Worm (Caenorhabditis elegans) whole organism, L4 larva: ENCODE measurements around the gene B0410.3.
A peak's percentile ranks its signal among the peaks of the same experiment; 100 is the strongest.

ENCODE experiments used
- F10B5.3 ChIP-seq: sonication (generic microtip); optimal IDR thresholded peaks from 2 replicates; lab custom pipeline; 2016; ENCODE audit warnings: mild to moderate bottlenecking, missing genetic modification characterization, missing compliant biosample characterization
- F49E8.2 ChIP-seq: sonication (generic microtip); optimal IDR thresholded peaks from 2 replicates; lab custom pipeline; 2016; ENCODE audit warnings: missing compliant biosample characterization, mild to moderate bottlenecking, missing genetic modification characterization, borderline replicate concordance
- T20F7.1 ChIP-seq: fragments of 200-800 bp; sonication (Bioruptor generic); optimal IDR thresholded peaks from 2 replicates; lab custom pipeline; 2018; ENCODE audit warnings: mild to moderate bottlenecking, missing genetic modification characterization, missing compliant biosample characterization
- T26A8.4 ChIP-seq: fragments of 200-800 bp; sonication (Bioruptor generic); IDR thresholded peaks from 2 replicates; pipeline ENCODE4 v1.3.6; 2022; ENCODE audit warnings: missing genetic modification characterization, missing compliant biosample characterization
- Y48G9A.11 ChIP-seq: fragments of 200-800 bp; sonication (Bioruptor generic); IDR thresholded peaks from 2 replicates; pipeline ENCODE4 v1.3.6; 2022; ENCODE audit warnings: missing genetic modification reagents, missing genetic modification characterization, missing compliant biosample characterization
- Y75B8A.6 ChIP-seq: fragments of 200-800 bp; sonication (Bioruptor generic); IDR thresholded peaks from 2 replicates; pipeline ENCODE4 v1.3.6; 2022; ENCODE audit warnings: missing genetic modification reagents, missing genetic modification characterization, missing compliant biosample characterization
- ZK546.5 ChIP-seq, 2 experiments: sonication (generic microtip); optimal IDR thresholded peaks; 2 replicates each; lab custom pipeline; 2017; ENCODE audit warnings: missing biosample characterization in 2 of 2, missing genetic modification characterization in 2 of 2
- aly-2 ChIP-seq: sonication (generic microtip); optimal IDR thresholded peaks from 2 replicates; lab custom pipeline; 2018; ENCODE audit warnings: missing biosample characterization, missing genetic modification characterization
- attf-4 ChIP-seq: sonication (generic microtip); optimal IDR thresholded peaks from 3 replicates; lab custom pipeline; 2017; ENCODE audit warnings: missing biosample characterization, missing genetic modification characterization
- ceh-20 ChIP-seq: fragments of 200-800 bp; sonication (Bioruptor generic); IDR thresholded peaks from 2 replicates; pipeline ENCODE4 v1.3.6; 2022; ENCODE audit warnings: missing genetic modification reagents, missing genetic modification characterization, missing compliant biosample characterization
- ceh-28 ChIP-seq: fragments of 150-350 bp; optimal IDR thresholded peaks from 2 replicates; lab custom pipeline; 2014; ENCODE audit warnings: missing biosample characterization, missing genetic modification reagents, missing genetic modification characterization
- ceh-32 ChIP-seq: sonication (generic microtip); optimal IDR thresholded peaks from 2 replicates; lab custom pipeline; 2016; ENCODE audit warnings: mild to moderate bottlenecking, missing genetic modification characterization, missing compliant biosample characterization; ENCODE audit not compliant: poor library complexity
- ceh-62 ChIP-seq: sonication (generic microtip); optimal IDR thresholded peaks from 2 replicates; lab custom pipeline; 2017; ENCODE audit warnings: missing biosample characterization, missing genetic modification characterization
- ctbp-1 ChIP-seq: fragments of 200-800 bp; sonication (Bioruptor generic); IDR thresholded peaks from 2 replicates; pipeline ENCODE4 v1.3.6; 2022; ENCODE audit warnings: missing genetic modification reagents, missing genetic modification characterization, missing compliant biosample characterization
- daf-12 ChIP-seq: fragments of 150-350 bp; optimal IDR thresholded peaks from 2 replicates; lab custom pipeline; 2014; ENCODE audit warnings: missing biosample characterization, missing genetic modification reagents, missing genetic modification characterization
- daf-19 ChIP-seq: fragments of 200-800 bp; sonication (Bioruptor generic); conservative IDR thresholded peaks from 2 replicates; pipeline ENCODE4 v1.3.6; 2022; ENCODE audit warnings: missing genetic modification characterization, missing compliant biosample characterization
- daf-8 ChIP-seq: fragments of 200-800 bp; sonication (Bioruptor generic); IDR thresholded peaks from 2 replicates; pipeline ENCODE4 v1.3.6; 2022; ENCODE audit warnings: missing genetic modification characterization, missing compliant biosample characterization
- dmd-6 ChIP-seq: fragments of 200-800 bp; sonication (Bioruptor generic); IDR thresholded peaks from 2 replicates; pipeline ENCODE4 v1.3.6; 2022; ENCODE audit warnings: missing genetic modification reagents, missing genetic modification characterization, missing compliant biosample characterization
- dmd-8 ChIP-seq: fragments of 200-800 bp; sonication (Bioruptor generic); IDR thresholded peaks from 2 replicates; pipeline ENCODE4 v1.3.6; 2022; ENCODE audit warnings: missing genetic modification characterization, missing compliant biosample characterization
- dmd-9 ChIP-seq: fragments of 200-800 bp; sonication (Bioruptor generic); IDR thresholded peaks from 2 replicates; pipeline ENCODE4 v1.3.6; 2022; ENCODE audit warnings: missing genetic modification reagents, missing genetic modification characterization, missing compliant biosample characterization
- dpl-1 ChIP-seq: fragments of 150-350 bp; optimal IDR thresholded peaks from 2 replicates; lab custom pipeline; 2014; ENCODE audit warnings: missing biosample characterization, missing genetic modification reagents, missing genetic modification characterization
- duxl-1 ChIP-seq: sonication (generic microtip); optimal IDR thresholded peaks from 2 replicates; lab custom pipeline; 2016; ENCODE audit warnings: mild to moderate bottlenecking, missing genetic modification characterization, moderate library complexity, missing compliant biosample characterization; ENCODE audit not compliant: poor library complexity
- egl-27 ChIP-seq: sonication (generic microtip); optimal IDR thresholded peaks from 3 replicates; lab custom pipeline; 2017; ENCODE audit warnings: missing biosample characterization, missing genetic modification reagents, missing genetic modification characterization
- egl-43 ChIP-seq: fragments of 200-800 bp; sonication (Bioruptor generic); IDR thresholded peaks from 2 replicates; pipeline ENCODE4 v1.3.6; 2022; ENCODE audit warnings: missing genetic modification reagents, missing genetic modification characterization, missing compliant biosample characterization
- hlh-11 ChIP-seq: fragments of 200-800 bp; sonication (Bioruptor generic); optimal IDR thresholded peaks from 2 replicates; lab custom pipeline; 2018; ENCODE audit warnings: mild to moderate bottlenecking, missing genetic modification characterization, missing compliant biosample characterization
- hmg-1.1 ChIP-seq: fragments of 200-800 bp; sonication (Bioruptor generic); IDR thresholded peaks from 2 replicates; pipeline ENCODE4 v1.3.6; 2022; ENCODE audit warnings: missing genetic modification reagents, missing genetic modification characterization, missing compliant biosample characterization
- lin-1 ChIP-seq: fragments of 200-800 bp; sonication (Bioruptor generic); IDR thresholded peaks from 2 replicates; pipeline ENCODE4 v1.3.6; 2022; ENCODE audit warnings: missing genetic modification reagents, missing genetic modification characterization, missing compliant biosample characterization
- lin-13 ChIP-seq: fragments of 150-350 bp; optimal IDR thresholded peaks from 2 replicates; lab custom pipeline; 2014; ENCODE audit warnings: missing biosample characterization, missing genetic modification reagents, missing genetic modification characterization
- lin-29 ChIP-seq: fragments of 200-800 bp; sonication (Bioruptor generic); IDR thresholded peaks from 2 replicates; pipeline ENCODE4 v1.3.6; 2022; ENCODE audit warnings: missing genetic modification reagents, missing genetic modification characterization, missing compliant biosample characterization
- lsy-2 ChIP-seq, 2 experiments: fragments of 150-350 bp in 1 of 2; sonication (generic microtip) in 1 of 2; optimal IDR thresholded peaks; 2 replicates each; lab custom pipeline; 2014 to 2017; ENCODE audit warnings: missing biosample characterization in 2 of 2, missing genetic modification characterization in 2 of 2
- mdl-1 ChIP-seq, 2 experiments: fragments of 150-350 bp in 1 of 2; sonication (generic microtip) in 1 of 2; optimal IDR thresholded peaks; 2 replicates each; lab custom pipeline; 2014 to 2017; ENCODE audit warnings: missing biosample characterization in 2 of 2, missing genetic modification characterization in 2 of 2
- mep-1 ChIP-seq: fragments of 150-350 bp; sonication (generic microtip); optimal IDR thresholded peaks from 3 replicates; lab custom pipeline; 2014; ENCODE audit warnings: missing biosample characterization, missing genetic modification characterization
- mxl-2 ChIP-seq: fragments of 200-800 bp; sonication (Bioruptor generic); conservative IDR thresholded peaks from 2 replicates; pipeline ENCODE4 v1.3.6; 2022; ENCODE audit warnings: missing genetic modification reagents, missing genetic modification characterization, missing compliant biosample characterization
- mxl-3 ChIP-seq: fragments of 200-800 bp; sonication (Bioruptor generic); optimal IDR thresholded peaks from 2 replicates; lab custom pipeline; 2018; ENCODE audit warnings: mild to moderate bottlenecking, missing genetic modification characterization, missing compliant biosample characterization
- nhr-10 ChIP-seq: fragments of 150-350 bp; optimal IDR thresholded peaks from 2 replicates; lab custom pipeline; 2014; ENCODE audit warnings: missing biosample characterization, missing genetic modification characterization
- nhr-102 ChIP-seq: sonication (generic microtip); optimal IDR thresholded peaks from 2 replicates; lab custom pipeline; 2016; ENCODE audit warnings: mild to moderate bottlenecking, missing genetic modification characterization, moderate library complexity, missing compliant biosample characterization
- nhr-111 ChIP-seq: fragments of 200-800 bp; sonication (Bioruptor generic); optimal IDR thresholded peaks from 2 replicates; lab custom pipeline; 2018; ENCODE audit warnings: mild to moderate bottlenecking, missing genetic modification characterization, missing compliant biosample characterization
- nhr-237 ChIP-seq: sonication (generic microtip); optimal IDR thresholded peaks from 2 replicates; lab custom pipeline; 2017; ENCODE audit warnings: missing biosample characterization, missing genetic modification characterization
- nhr-41 ChIP-seq: fragments of 200-800 bp; sonication (Bioruptor generic); IDR thresholded peaks from 2 replicates; pipeline ENCODE4 v1.3.6; 2022; ENCODE audit warnings: missing genetic modification reagents, missing genetic modification characterization, missing compliant biosample characterization
- nhr-6 ChIP-seq: fragments of 150-350 bp; optimal IDR thresholded peaks from 2 replicates; lab custom pipeline; 2014; ENCODE audit warnings: missing biosample characterization, missing genetic modification characterization
- nhr-76 ChIP-seq: fragments of 150-350 bp; optimal IDR thresholded peaks from 2 replicates; lab custom pipeline; 2014; ENCODE audit warnings: missing biosample characterization, missing genetic modification characterization
- pha-4 ChIP-seq, 2 experiments: fragments of 150-350 bp in 1 of 2; fragments of 200-800 bp in 1 of 2; sonication (Bioruptor generic) in 1 of 2; IDR thresholded peaks in 1 of 2; optimal IDR thresholded peaks in 1 of 2; 2 replicates each; pipeline versions ENCODE4 v1.3.6 to Lab custom; 2014 to 2022; ENCODE audit warnings: missing genetic modification characterization in 2 of 2, missing genetic modification reagents in 2 of 2, missing biosample characterization in 1 of 2, missing compliant biosample characterization in 1 of 2
- php-3 ChIP-seq: fragments of 200-800 bp; sonication (Bioruptor generic); IDR thresholded peaks from 2 replicates; pipeline ENCODE4 v1.3.6; 2022; ENCODE audit warnings: missing genetic modification reagents, missing genetic modification characterization, missing compliant biosample characterization
- rbr-2 ChIP-seq: sonication (generic microtip); optimal IDR thresholded peaks from 2 replicates; lab custom pipeline; 2016; ENCODE audit warnings: missing genotype, missing genetic modification characterization, missing compliant biosample characterization
- skn-1 ChIP-seq: fragments of 150-350 bp; optimal IDR thresholded peaks from 2 replicates; lab custom pipeline; 2014; ENCODE audit warnings: missing biosample characterization, missing genetic modification characterization
- spr-1 ChIP-seq: sonication (generic microtip); optimal IDR thresholded peaks from 2 replicates; lab custom pipeline; 2016; ENCODE audit warnings: mild to moderate bottlenecking, missing genetic modification characterization, missing compliant biosample characterization
- tra-1 ChIP-seq: fragments of 200-800 bp; sonication (Bioruptor generic); IDR thresholded peaks from 2 replicates; pipeline ENCODE4 v1.3.6; 2022; ENCODE audit warnings: missing genetic modification reagents, missing genetic modification characterization, missing compliant biosample characterization
- unc-130 ChIP-seq: sonication (generic microtip); optimal IDR thresholded peaks from 2 replicates; lab custom pipeline; 2016; ENCODE audit warnings: missing genetic modification reagents, missing genetic modification characterization, missing compliant biosample characterization
- unc-39 ChIP-seq: sonication (generic microtip); optimal IDR thresholded peaks from 2 replicates; lab custom pipeline; 2017; ENCODE audit warnings: missing biosample characterization, missing genetic modification characterization
- unc-62 ChIP-seq, 3 experiments: fragments of 150-350 bp in 1 of 3; sonication (generic microtip); optimal IDR thresholded peaks in 2 of 3; peaks in 1 of 3; 1 replicate in 1 of 3; 2 replicates in 2 of 3; lab custom pipeline; 2014 to 2017; ENCODE audit warnings: missing biosample characterization in 3 of 3, missing genetic modification characterization in 3 of 3, missing genetic modification reagents in 3 of 3, missing genotype in 1 of 3

B0410.3 gene

DNA sequence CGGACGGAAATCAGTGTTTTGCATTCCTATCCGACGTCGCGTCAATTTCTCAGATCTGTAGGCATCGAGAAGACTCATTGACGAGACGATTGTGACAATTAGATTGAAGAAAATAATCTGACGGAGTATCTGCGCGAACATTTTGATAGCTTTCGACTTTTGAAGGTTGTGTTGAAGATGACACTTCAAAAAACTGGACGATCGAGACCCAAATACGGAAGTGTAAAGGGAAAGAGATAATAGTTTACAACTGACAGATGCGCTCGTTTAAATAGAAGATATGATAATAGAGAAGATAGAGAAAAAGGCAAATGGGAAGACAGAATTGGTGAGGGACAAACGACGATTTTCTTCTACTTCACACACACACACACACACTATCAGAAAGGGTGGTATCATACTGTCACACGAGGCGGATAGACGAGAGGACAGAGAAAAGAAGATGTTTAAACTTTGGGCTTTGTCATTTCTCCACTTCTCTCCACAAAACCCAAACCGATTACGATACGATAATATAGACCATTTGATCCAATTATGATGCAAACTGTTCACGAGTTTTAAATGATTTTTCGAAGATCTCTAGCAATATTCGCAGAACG is at the start of gene B0410.3 (continued):
- TF ChIP-seq hmg-1.1: no peak
- peak; percentile 56 to 84 for TF ChIP-seq mdl-1 (tag; optimal IDR thresholded peaks at IDR 0.05; lab: Kevin White, UChicago)
- TF ChIP-seq daf-8 (GFP tag; lab: Robert Waterston, UW): no peak
- TF ChIP-seq ceh-20 (GFP tag; lab: Robert Waterston, UW): no peak
- no peak for TF ChIP-seq nhr-41 (GFP tag; lab: Robert Waterston, UW)
- no peak for TF ChIP-seq lin-29 (GFP tag; lab: Robert Waterston, UW)
- TF ChIP-seq nhr-76 (tag; lab: Kevin White, UChicago): no peak
- TF ChIP-seq egl-43: no peak
- no peak for TF ChIP-seq nhr-111 (GFP tag; lab: Kevin White, UChicago)
- TF ChIP-seq unc-130 (GFP tag; lab: Kevin White, UChicago): no peak
- no peak for TF ChIP-seq lin-1 (GFP tag; lab: Robert Waterston, UW)
- peak; percentile 19 for TF ChIP-seq spr-1
- TF ChIP-seq mxl-2 (GFP tag; lab: Robert Waterston, UW): no peak
- TF ChIP-seq T20F7.1: no peak
- no peak for TF ChIP-seq ceh-28 (tag; lab: Kevin White, UChicago)
- TF ChIP-seq php-3: no peak
- TF ChIP-seq nhr-10: no peak
- TF ChIP-seq lin-13 (GFP tag; lab: Kevin White, UChicago): no peak
- no peak for TF ChIP-seq pha-4 (GFP tag; IDR thresholded peaks at IDR 0.05; lab: Robert Waterston, UW)
- TF ChIP-seq pha-4 (tag; optimal IDR thresholded peaks at IDR 0.05; lab: Kevin White, UChicago): no peak
- no peak for TF ChIP-seq attf-4
- no peak for TF ChIP-seq egl-27 (tag; lab: Kevin White, UChicago)
- peak; percentile 83 for TF ChIP-seq mxl-3 (GFP tag; lab: Kevin White, UChicago)
- TF ChIP-seq ZK546.5 (tag; optimal IDR thresholded peaks at IDR 0.05; lab: Kevin White, UChicago): no peak
- TF ChIP-seq tra-1: no peak
- no peak for TF ChIP-seq F10B5.3 (tag; lab: Kevin White, UChicago)
- no peak for TF ChIP-seq unc-39 (tag; lab: Kevin White, UChicago)
- no peak for TF ChIP-seq daf-12 (tag; lab: Kevin White, UChicago)
- no peak for TF ChIP-seq nhr-6 (tag; lab: Kevin White, UChicago)
- no peak for TF ChIP-seq ceh-32 (tag; lab: Kevin White, UChicago)
- TF ChIP-seq T26A8.4 (GFP tag; lab: Robert Waterston, UW): no peak
- TF ChIP-seq hlh-11 (tag; lab: Kevin White, UChicago): peak; percentile 74
- no peak for TF ChIP-seq nhr-102 (tag; lab: Kevin White, UChicago)
- no peak for TF ChIP-seq ceh-62 (tag; lab: Kevin White, UChicago)
- no peak for TF ChIP-seq dmd-8 (GFP tag; lab: Robert Waterston, UW)
- peak in 1 of 2 experiments; percentile 81 for TF ChIP-seq unc-62 (GFP tag; optimal IDR thresholded peaks at IDR 0.05 in 1 of 2; lab: Kevin White, UChicago)
- TF ChIP-seq unc-62 (tag; optimal IDR thresholded peaks at IDR 0.05; lab: Kevin White, UChicago): no peak
- no peak for TF ChIP-seq daf-19 (GFP tag; lab: Robert Waterston, UW)
- no peak for TF ChIP-seq skn-1 (tag; lab: Kevin White, UChicago)
- no peak for TF ChIP-seq Y75B8A.6
- peak; percentile 43 for TF ChIP-seq rbr-2 (tag; lab: Kevin White, UChicago)
- TF ChIP-seq dmd-9 (GFP tag; lab: Robert Waterston, UW): no peak
- no peak for TF ChIP-seq ctbp-1 (GFP tag; lab: Robert Waterston, UW)
- no peak for TF ChIP-seq duxl-1 (tag; lab: Kevin White, UChicago)
- TF ChIP-seq mep-1: peak; percentile 21
- no peak for TF ChIP-seq Y48G9A.11
- no peak for TF ChIP-seq F49E8.2
- TF ChIP-seq lsy-2 (tag; optimal IDR thresholded peaks at IDR 0.05; lab: Kevin White, UChicago): peak in 1 of 2 experiments; percentile 36
- peak; percentile 30 for TF ChIP-seq nhr-237 (tag; lab: Kevin White, UChicago)
- TF ChIP-seq aly-2 (tag; lab: Kevin White, UChicago): no peak
- TF ChIP-seq dmd-6 (GFP tag; lab: Robert Waterston, UW): 0 out of 2 replicates have a peak, but pooled peaks have one; percentile 21
- TF ChIP-seq dpl-1 (GFP tag; lab: Kevin White, UChicago): no peak
